Worm (Caenorhabditis elegans) whole organism, midembryonic: Measurements from ENCODE around the gene F12A10.1.

ENCODE experiments used
- T22C8.4 ChIP-seq: fragments of 200-800 bp; sonication (Bioruptor generic); IDR thresholded peaks from 2 replicates; pipeline ENCODE4 v1.3.6; 2022; ENCODE audit warnings: missing genetic modification characterization, missing compliant biosample characterization
- cog-1 ChIP-seq: sonication (generic microtip); optimal IDR thresholded peaks from 2 replicates; lab custom pipeline; 2016; ENCODE audit warnings: missing genetic modification characterization, missing compliant biosample characterization
- flt-1 ChIP-seq: fragments of 200-800 bp; sonication (Bioruptor generic); IDR thresholded peaks from 2 replicates; pipeline ENCODE4 v1.3.6; 2022; ENCODE audit warnings: missing genetic modification characterization, missing compliant biosample characterization
- med-1 ChIP-seq: sonication (generic microtip); optimal IDR thresholded peaks from 2 replicates; lab custom pipeline; 2017; ENCODE audit warnings: missing genetic modification characterization, mild to moderate bottlenecking, missing compliant biosample characterization, antibody characterized with exemption, missing genetic modification reagents; ENCODE audit not compliant: insufficient read depth
- ref-1 ChIP-seq: fragments of 200-800 bp; sonication (Bioruptor generic); conservative IDR thresholded peaks from 2 replicates; pipeline ENCODE4 v1.3.6; 2022; ENCODE audit warnings: missing genetic modification reagents, missing genetic modification characterization, missing compliant biosample characterization
- ztf-29 ChIP-seq: fragments of 200-800 bp; sonication (Bioruptor generic); IDR thresholded peaks from 2 replicates; pipeline ENCODE4 v1.3.6; 2022; ENCODE audit warnings: missing genetic modification reagents, missing genetic modification characterization, missing compliant biosample characterization

DNA sequence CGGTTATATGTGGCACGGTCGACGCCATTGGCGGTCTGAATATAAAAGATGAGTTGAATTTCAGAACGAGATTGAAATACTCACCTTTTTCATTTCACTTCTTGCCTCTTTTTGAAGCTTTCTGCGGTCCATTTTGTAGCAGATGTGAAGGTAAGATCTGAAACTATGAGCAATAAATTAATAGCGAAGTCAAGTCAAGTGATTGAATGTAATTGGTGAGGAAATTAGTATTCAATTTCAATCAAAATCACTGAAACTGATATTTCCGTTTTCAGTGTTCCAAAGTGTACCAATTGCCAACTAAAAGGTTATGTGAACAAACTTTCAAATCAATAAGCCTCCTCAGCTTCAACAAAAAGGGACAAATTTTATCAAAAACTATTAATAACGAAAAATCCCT lies 45.3 kb downstream of the F12A10.1 start, which contains the start of gene C17C3.24:
- TF ChIP-seq flt-1 (GFP tag; lab: Robert Waterston, UW): no peak
- TF ChIP-seq med-1 (GFP tag; lab: Kevin White, UChicago): no peak
- TF ChIP-seq cog-1 (tag; lab: Kevin White, UChicago): no peak
- no peak for TF ChIP-seq ref-1 (GFP tag; lab: Robert Waterston, UW)
- TF ChIP-seq T22C8.4: no peak
- no peak for TF ChIP-seq ztf-29
